Fruit fly (Drosophila melanogaster) whole organism: ENCODE results near the gene CG33791.

Experiments used
- CG8478 ChIP-seq: fragments of >200 bp; optimal IDR thresholded peaks from 2 replicates; lab custom pipeline; 2018; ENCODE audit warnings: inconsistent platforms
- Dll ChIP-seq: fragments of >200 bp; optimal IDR thresholded peaks from 2 replicates; lab custom pipeline; 2017
- EcR ChIP-seq, 2 experiments: fragments of >200 bp; optimal IDR thresholded peaks; 2 replicates each; lab custom pipeline; 2017; ENCODE audit warnings: missing biosample characterization in 2 of 2, missing genetic modification characterization in 2 of 2, missing genetic modification reagents in 2 of 2
- pan ChIP-seq: fragments of >200 bp; optimal IDR thresholded peaks from 2 replicates; lab custom pipeline; 2017
- usp ChIP-seq: fragments of >200 bp; optimal IDR thresholded peaks from 2 replicates; lab custom pipeline; 2017; ENCODE audit warnings: missing biosample characterization, missing genetic modification characterization, mixed read lengths

DNA sequence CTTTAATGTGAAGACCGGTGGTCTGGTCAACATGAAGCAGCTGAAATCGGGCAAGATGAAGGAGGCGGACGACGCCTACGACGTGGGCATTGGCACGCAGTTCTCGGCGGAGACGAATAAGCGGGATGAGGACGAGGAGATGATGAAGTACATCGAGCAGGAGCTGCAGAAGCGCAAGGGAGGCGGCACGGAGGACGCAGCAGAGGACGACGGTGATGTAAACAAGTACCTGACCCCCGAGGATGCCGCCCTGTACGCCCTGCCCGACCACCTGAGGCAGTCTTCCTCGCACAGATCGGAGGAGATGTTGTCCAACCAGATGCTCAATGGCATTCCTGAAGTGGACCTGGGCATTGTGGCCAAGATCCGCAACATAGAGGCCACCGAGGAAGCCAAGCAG, 62.8 kb downstream of the CG33791 start:
- TF ChIP-seq pan (lab: Kevin White, UChicago) = no peak
- no peak for TF ChIP-seq CG8478 (lab: Kevin White, UChicago)
- TF ChIP-seq Dll (lab: Kevin White, UChicago) = no peak
- TF ChIP-seq EcR (GFP tag; optimal IDR thresholded peaks at IDR 0.05; lab: Kevin White, UChicago) = no peak
- TF ChIP-seq usp = no peak
